Worm (Caenorhabditis elegans) whole organism, L3 larva: ENCODE measurements around the gene efl-3.

ENCODE experiments used
- egl-27 ChIP-seq: sonication (generic microtip); optimal IDR thresholded peaks from 4 replicates; lab custom pipeline; 2017; ENCODE audit warnings: missing biosample characterization, missing genetic modification reagents, missing genetic modification characterization
- elt-3 ChIP-seq, 3 experiments: fragments of 150-350 bp in 1 of 3; sonication (generic microtip) in 2 of 3; optimal IDR thresholded peaks; 2 replicates in 2 of 3; 4 replicates in 1 of 3; lab custom pipeline; 2014 to 2017; ENCODE audit warnings: missing biosample characterization in 3 of 3, missing genetic modification characterization in 3 of 3
- lin-15B ChIP-seq: fragments of 150-350 bp; optimal IDR thresholded peaks from 2 replicates; lab custom pipeline; 2014; ENCODE audit warnings: missing biosample characterization, missing genetic modification characterization

- no peak for TF ChIP-seq lin-15B (tag; lab: Kevin White, UChicago)
- no peak for TF ChIP-seq egl-27 (tag; lab: Kevin White, UChicago)
- TF ChIP-seq elt-3 (tag; optimal IDR thresholded peaks at IDR 0.05; lab: Kevin White, UChicago), result no peak
Measured at ce11 chrII:8441519-8441918, 29.0 kb downstream of the efl-3 start.
